Fruit fly (Drosophila melanogaster): ENCODE measurements around the gene CG7049.
A peak's percentile ranks its signal among the peaks of the same experiment; 100 is the strongest.

The CG7049 gene

dm6 chr3L:184251-184650 lies 8.2 kb upstream of the CG7049 start, which contains the start of the genes CG34140, Mkp and Mtch:
CG34140 (minus strand) TSS chr3L:184424.
Mkp (minus strand) TSS chr3L:184540.
Mtch (plus strand) TSS chr3L:184626.
- TF ChIP-seq CTCF (optimal IDR thresholded peaks at IDR 0.05) = no peak

- no peak for TF ChIP-seq CG8478 (optimal IDR thresholded peaks at IDR 0.05)
- no peak for TF ChIP-seq CTCF (optimal IDR thresholded peaks at IDR 0.05)
These were observed 4.2 kb upstream of the CG7049 start for dm6 chr3L:180262-180543.

dm6 chr3L:179490-180261 lies 3.6 kb upstream of the CG7049 start, which contains the start of gene CG13875:
CG13875 (plus strand) TSS chr3L:179923.
- no peak for TF ChIP-seq CTCF (optimal IDR thresholded peaks at IDR 0.05)
- no peak for TF ChIP-seq CG8478 (optimal IDR thresholded peaks at IDR 0.05)

- TF ChIP-seq CG8478 (optimal IDR thresholded peaks at IDR 0.05) (no peak), CTCF (optimal IDR thresholded peaks at IDR 0.05) (no peak)
These were observed 3.0 kb upstream of the CG7049 start, which contains the start of gene Vdup1 for dm6 chr3L:178913-179488. Vdup1 (minus strand) TSS chr3L:178963.

dm6 chr3L:178445-178844 lies 2.4 kb upstream of the CG7049 start:
- no peak for TF ChIP-seq CTCF (optimal IDR thresholded peaks at IDR 0.05)
- TF ChIP-seq CG8478 (optimal IDR thresholded peaks at IDR 0.05) = no peak

dm6 chr3L:177938-178337 lies 1.9 kb upstream of the CG7049 start:
- TF ChIP-seq CG8478 (optimal IDR thresholded peaks at IDR 0.05) = no peak
- no peak for TF ChIP-seq CTCF (optimal IDR thresholded peaks at IDR 0.05)

- TF ChIP-seq CTCF (optimal IDR thresholded peaks at IDR 0.05) (no peak), CG8478 (optimal IDR thresholded peaks at IDR 0.05) (no peak)
These were observed 1.5 kb downstream of the CG7049 start for dm6 chr3L:174501-174900.

dm6 chr3L:171729-172128 lies 4.3 kb downstream of the CG7049 start:
- no peak for TF ChIP-seq CG8478 (optimal IDR thresholded peaks at IDR 0.05)
- TF ChIP-seq CTCF (optimal IDR thresholded peaks at IDR 0.05) = no peak

dm6 chr3L:166789-167132 lies 9.3 kb downstream of the CG7049 start:
- TF ChIP-seq CTCF (optimal IDR thresholded peaks at IDR 0.05) (no peak), CG8478 (optimal IDR thresholded peaks at IDR 0.05) (no peak)

dm6 chr3L:165981-166788 lies 9.8 kb downstream of the CG7049 start:
- TF ChIP-seq CTCF (optimal IDR thresholded peaks at IDR 0.05) (no peak), CG8478 (optimal IDR thresholded peaks at IDR 0.05) (no peak)

- no peak for TF ChIP-seq CTCF (optimal IDR thresholded peaks at IDR 0.05)
- no peak for TF ChIP-seq CG8478 (optimal IDR thresholded peaks at IDR 0.05)
These were observed 14.0 kb downstream of the CG7049 start for dm6 chr3L:161833-162587.

dm6 chr3L:160446-161094 lies 15.5 kb downstream of the CG7049 start:
- TF ChIP-seq CTCF (optimal IDR thresholded peaks at IDR 0.05) = no peak

dm6 chr3L:159406-160084 lies 16.5 kb downstream of the CG7049 start:
- TF ChIP-seq CG8478 (optimal IDR thresholded peaks at IDR 0.05) = no peak
- TF ChIP-seq CTCF (optimal IDR thresholded peaks at IDR 0.05) = peak in 1 of 2 experiments; percentile 12

dm6 chr3L:157674-158179 lies 18.3 kb downstream of the CG7049 start:
- TF ChIP-seq CG8478 (optimal IDR thresholded peaks at IDR 0.05) (no peak), CTCF (optimal IDR thresholded peaks at IDR 0.05) (no peak)
